Fruit fly (Drosophila melanogaster) whole organism: ENCODE results near the gene CG10560.

Experiments
- CG8478 ChIP-seq: fragments of >200 bp; optimal IDR thresholded peaks from 2 replicates; lab custom pipeline; 2018; ENCODE audit warnings: inconsistent platforms
- Dll ChIP-seq: fragments of >200 bp; optimal IDR thresholded peaks from 2 replicates; lab custom pipeline; 2017
- EcR ChIP-seq, 2 experiments: fragments of >200 bp; optimal IDR thresholded peaks; 2 replicates each; lab custom pipeline; 2017; ENCODE audit warnings: missing biosample characterization in 2 of 2, missing genetic modification characterization in 2 of 2, missing genetic modification reagents in 2 of 2
- pan ChIP-seq: fragments of >200 bp; optimal IDR thresholded peaks from 2 replicates; lab custom pipeline; 2017
- psq ChIP-seq: fragments of >200 bp; optimal IDR thresholded peaks from 2 replicates; lab custom pipeline; 2017
- usp ChIP-seq: fragments of >200 bp; optimal IDR thresholded peaks from 2 replicates; lab custom pipeline; 2017; ENCODE audit warnings: missing biosample characterization, missing genetic modification characterization, mixed read lengths

Gene CG10560

DNA sequence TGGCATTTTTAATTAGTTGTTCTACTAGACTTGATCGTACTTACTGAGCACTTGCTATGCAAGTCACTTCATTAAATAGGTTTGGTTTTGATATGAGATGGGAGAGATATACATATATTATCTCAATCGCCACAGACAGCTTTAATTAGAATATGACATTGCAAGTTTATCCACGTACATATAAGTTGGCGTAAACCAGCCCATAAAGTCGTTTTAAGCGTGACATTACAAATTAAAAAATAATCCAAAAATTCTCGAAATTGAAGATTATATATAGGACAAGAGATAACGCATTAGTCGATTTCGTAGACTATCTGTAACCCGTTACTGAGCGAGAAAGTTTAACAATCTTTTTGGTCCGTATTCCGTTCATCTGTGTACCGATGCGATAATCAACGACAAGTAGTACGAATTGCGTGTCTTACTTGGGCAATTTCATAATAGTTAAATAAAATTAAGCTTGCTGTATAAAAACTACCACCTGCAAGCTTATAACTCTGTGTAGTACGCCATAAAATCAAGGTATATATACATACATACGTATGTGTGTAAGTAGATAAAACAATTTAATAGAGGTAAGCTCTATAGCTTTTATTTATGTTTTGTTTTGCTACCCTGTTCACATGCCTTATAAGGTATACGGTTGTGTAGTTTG, at the start of gene CG10560:
Gene CG10560 (minus strand): TSS at position 51 of the 655 bp plus-strand sequence.
- TF ChIP-seq psq (lab: Kevin White, UChicago) (no peak), CG8478 (no peak), pan (lab: Kevin White, UChicago) (no peak), usp (GFP tag; lab: Kevin White, UChicago) (no peak), Dll (lab: Kevin White, UChicago) (no peak), EcR (GFP tag; optimal IDR thresholded peaks at IDR 0.05; lab: Kevin White, UChicago) (no peak)

- no peak for TF ChIP-seq pan (lab: Kevin White, UChicago)
- TF ChIP-seq CG8478 = no peak
- no peak for TF ChIP-seq psq (lab: Kevin White, UChicago)
- TF ChIP-seq usp (GFP tag; lab: Kevin White, UChicago) = no peak
- TF ChIP-seq EcR (GFP tag; optimal IDR thresholded peaks at IDR 0.05; lab: Kevin White, UChicago) = no peak
- TF ChIP-seq Dll (lab: Kevin White, UChicago) = no peak
These were observed 38.1 kb upstream of the CG10560 start, which contains the start of gene ND-49L for dm6 chr3R:25357985-25358384. ND-49L (plus strand) TSS chr3R:25358285.

dm6 chr3R:25346899-25347298, 27.0 kb upstream of the CG10560 start, which contains the start of gene tobi:
tobi (minus strand) TSS chr3R:25346921.
- TF ChIP-seq CG8478 = no peak
- TF ChIP-seq pan (lab: Kevin White, UChicago) = no peak
- no peak for TF ChIP-seq Dll (lab: Kevin White, UChicago)
- TF ChIP-seq EcR (GFP tag; optimal IDR thresholded peaks at IDR 0.05; lab: Kevin White, UChicago) = no peak
- TF ChIP-seq usp (GFP tag; lab: Kevin White, UChicago) = no peak
- TF ChIP-seq psq (lab: Kevin White, UChicago) = no peak

- no peak for TF ChIP-seq pan (lab: Kevin White, UChicago)
- TF ChIP-seq CG8478 = no peak
- TF ChIP-seq Dll (lab: Kevin White, UChicago) = no peak
- TF ChIP-seq psq (lab: Kevin White, UChicago) = no peak
- no peak for TF ChIP-seq EcR (GFP tag; optimal IDR thresholded peaks at IDR 0.05; lab: Kevin White, UChicago)
- no peak for TF ChIP-seq usp (GFP tag; lab: Kevin White, UChicago)
These were observed 20.1 kb upstream of the CG10560 start, which contains the start of gene rha for dm6 chr3R:25339952-25340351. rha (plus strand) TSS chr3R:25340252.

DNA sequence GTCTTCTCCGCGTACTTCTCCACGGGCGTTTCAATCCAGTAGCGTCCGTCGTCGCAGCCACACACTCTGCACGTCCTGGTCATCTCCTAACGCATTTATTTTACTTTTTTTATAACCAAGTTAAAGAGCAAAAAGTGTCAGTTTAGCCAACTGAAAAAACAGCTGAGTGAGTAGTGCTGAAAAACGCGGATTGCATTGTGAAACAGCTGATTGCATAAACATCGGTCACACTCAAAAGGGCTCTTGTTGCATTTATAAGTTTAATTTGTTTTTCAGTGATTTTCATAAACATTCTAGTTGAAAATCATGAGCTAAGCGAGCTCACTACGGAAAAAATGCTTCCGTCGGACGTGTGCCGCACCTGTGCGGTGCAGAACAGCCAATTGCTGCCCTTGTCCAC, 15.2 kb upstream of the CG10560 start, which contains the start of the genes CG10669 and CG11902:
Gene CG10669 (minus strand): TSS at position 179 of the 400 bp plus-strand sequence.
Gene CG11902 (plus strand): TSS at position 193 of the 400 bp plus-strand sequence.
- TF ChIP-seq Dll (lab: Kevin White, UChicago) (no peak), CG8478 (no peak), usp (GFP tag; lab: Kevin White, UChicago) (no peak), pan (lab: Kevin White, UChicago) (no peak), psq (lab: Kevin White, UChicago) (no peak), EcR (GFP tag; optimal IDR thresholded peaks at IDR 0.05; lab: Kevin White, UChicago) (no peak)

DNA sequence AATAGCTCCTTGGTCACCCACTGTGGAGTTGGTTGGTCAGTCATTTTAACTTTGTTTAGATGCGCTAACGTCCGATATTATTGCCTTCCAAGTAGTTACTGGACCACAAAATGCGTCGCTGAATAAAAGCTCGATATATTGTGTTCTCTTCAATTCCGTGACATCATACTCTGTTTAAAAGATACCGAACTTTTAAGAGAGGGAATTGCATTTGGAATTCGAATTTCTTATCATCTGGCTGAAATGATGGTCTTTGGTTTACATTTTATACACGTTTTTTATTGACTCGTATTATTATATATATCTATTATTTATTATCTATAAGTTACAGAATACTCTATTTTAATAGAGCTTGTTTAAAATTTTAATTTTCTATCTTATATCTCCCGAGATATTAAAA, 11.2 kb upstream of the CG10560 start, which contains the start of gene CHKov2:
Gene CHKov2 (minus strand): TSS at position 101 of the 400 bp plus-strand sequence.
- no peak for TF ChIP-seq EcR (GFP tag; optimal IDR thresholded peaks at IDR 0.05; lab: Kevin White, UChicago)
- TF ChIP-seq usp (GFP tag; lab: Kevin White, UChicago) = no peak
- TF ChIP-seq Dll (lab: Kevin White, UChicago) = no peak
- no peak for TF ChIP-seq CG8478
- no peak for TF ChIP-seq psq (lab: Kevin White, UChicago)
- TF ChIP-seq pan (lab: Kevin White, UChicago) = no peak

DNA sequence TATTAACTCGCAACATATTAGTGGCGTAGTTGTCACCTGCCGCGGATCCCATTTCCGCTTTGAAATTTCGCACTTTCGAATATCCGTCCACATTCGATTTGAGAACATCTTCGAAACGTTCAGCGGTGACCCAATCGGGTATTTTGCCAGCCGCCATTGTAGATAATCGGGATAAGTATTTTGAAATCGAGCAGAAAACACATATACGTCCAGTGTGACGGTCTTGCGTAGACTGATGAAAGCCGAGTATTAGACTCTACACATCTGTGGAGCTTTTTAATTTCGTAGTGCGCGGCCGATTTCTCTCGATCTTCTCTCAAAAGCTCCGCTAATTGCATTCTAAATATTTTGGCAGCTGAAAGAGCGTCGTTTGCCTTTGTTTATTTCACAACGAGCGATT, 9.2 kb upstream of the CG10560 start, which contains the start of gene CHKov1:
Gene CHKov1 (minus strand): TSS at position 238 of the 400 bp plus-strand sequence.
- TF ChIP-seq CG8478 = no peak
- no peak for TF ChIP-seq pan (lab: Kevin White, UChicago)
- TF ChIP-seq Dll (lab: Kevin White, UChicago) = no peak
- no peak for TF ChIP-seq EcR (GFP tag; optimal IDR thresholded peaks at IDR 0.05; lab: Kevin White, UChicago)
- TF ChIP-seq usp (GFP tag; lab: Kevin White, UChicago) = no peak
- no peak for TF ChIP-seq psq (lab: Kevin White, UChicago)

- TF ChIP-seq CG8478 (no peak), Dll (lab: Kevin White, UChicago) (no peak), pan (lab: Kevin White, UChicago) (no peak), psq (lab: Kevin White, UChicago) (no peak), usp (GFP tag; lab: Kevin White, UChicago) (no peak), EcR (GFP tag; optimal IDR thresholded peaks at IDR 0.05; lab: Kevin White, UChicago) (no peak)
These were observed 2.8 kb upstream of the CG10560 start, which contains the start of gene CG10562 for dm6 chr3R:25322657-25323056. CG10562 (minus strand) TSS chr3R:25322757.

DNA sequence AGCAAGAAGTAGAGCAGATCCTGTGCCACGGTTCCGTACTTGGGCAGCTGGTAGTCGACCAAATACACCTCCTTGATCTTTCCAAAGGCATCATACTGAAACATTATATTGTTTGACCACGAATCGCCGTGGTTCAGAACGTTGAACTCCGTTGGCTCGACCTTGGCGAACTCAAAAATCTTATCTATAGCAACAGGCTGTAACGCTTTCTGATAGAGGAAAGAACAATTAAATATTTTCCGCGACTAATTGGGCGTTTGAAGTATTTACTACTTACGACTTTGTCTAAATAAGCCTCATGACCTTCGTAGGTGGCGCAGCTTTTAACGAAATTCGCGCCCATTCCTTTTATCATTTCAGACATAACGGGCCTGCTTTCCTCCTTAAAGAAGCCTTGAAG, 1.8 kb upstream of the CG10560 start:
- TF ChIP-seq EcR (GFP tag; optimal IDR thresholded peaks at IDR 0.05; lab: Kevin White, UChicago) (no peak), usp (GFP tag; lab: Kevin White, UChicago) (no peak), pan (lab: Kevin White, UChicago) (no peak), Dll (lab: Kevin White, UChicago) (no peak), CG8478 (no peak), psq (lab: Kevin White, UChicago) (no peak)

DNA sequence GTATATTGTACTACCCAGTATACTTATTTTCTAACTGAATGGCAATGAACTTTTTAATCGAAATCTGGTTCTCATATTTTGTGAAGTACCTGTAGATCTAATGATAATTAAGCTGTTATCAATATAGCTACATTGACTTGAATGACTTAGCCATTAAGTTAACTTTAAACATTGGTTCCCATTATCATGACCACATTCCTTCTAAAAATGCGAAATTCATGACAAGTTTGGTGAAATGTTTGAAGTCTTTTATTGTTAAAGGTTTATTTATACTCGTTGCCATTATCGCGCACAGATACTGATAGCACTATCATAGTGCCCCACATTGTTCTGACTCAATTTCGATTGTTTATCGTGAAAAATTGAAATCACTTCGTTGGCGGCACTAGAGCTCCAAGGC, 997 bp upstream of the CG10560 start:
- no peak for TF ChIP-seq usp (GFP tag; lab: Kevin White, UChicago)
- no peak for TF ChIP-seq pan (lab: Kevin White, UChicago)
- TF ChIP-seq Dll (lab: Kevin White, UChicago) = no peak
- TF ChIP-seq psq (lab: Kevin White, UChicago) = no peak
- no peak for TF ChIP-seq CG8478
- TF ChIP-seq EcR (GFP tag; optimal IDR thresholded peaks at IDR 0.05; lab: Kevin White, UChicago) = no peak

- TF ChIP-seq Dll (lab: Kevin White, UChicago) (no peak), CG8478 (no peak)
These were observed 1.9 kb downstream of the CG10560 start, which contains the start of gene CG10553 for dm6 chr3R:25318011-25318410. CG10553 (minus strand) TSS chr3R:25318111.
